Worm (Caenorhabditis elegans): ENCODE measurements around the gene C01G5.9.

- TF ChIP-seq F10B5.3 (tag; optimal IDR thresholded peaks at IDR 0.05) (peak; percentile 17), gei-8 (GFP tag; optimal IDR thresholded peaks at IDR 0.05) (peak; percentile 73), snpc-4 (tag; optimal IDR thresholded peaks at IDR 0.05) (no peak), php-3 (GFP tag; IDR thresholded peaks at IDR 0.05) (0 out of 2 replicates have a peak, but pooled peaks have one; percentile 12), nhr-41 (GFP tag; IDR thresholded peaks at IDR 0.05) (peak; percentile 30; the same call in 1 of the 2 replicates), nhr-77 (tag; optimal IDR thresholded peaks at IDR 0.05) (peak; percentile 52), madf-5 (GFP tag; IDR thresholded peaks at IDR 0.05) (peak in 1 of 2 experiments; percentile 82; a peak in 1 of 4 replicates), lim-7 (GFP tag; IDR thresholded peaks at IDR 0.05) (peak; percentile 97), mep-1 (tag; optimal IDR thresholded peaks at IDR 0.05) (peak; percentile 82), ztf-11 (tag; optimal IDR thresholded peaks at IDR 0.05) (no peak), R02D3.7 (tag; optimal IDR thresholded peaks at IDR 0.05) (no peak), hif-1 (tag; optimal IDR thresholded peaks at IDR 0.05) (peak in 1 of 2 experiments; percentile 57), zag-1 (tag; optimal IDR thresholded peaks at IDR 0.05) (no peak)
These were observed 37.1 kb downstream of the C01G5.9 start, which contains the start of gene try-3 for ce11 chrIV:6556624-6557368.
